Worm (Caenorhabditis elegans): ENCODE results near the gene F57C12.2.
A peak's percentile ranks its signal among the peaks of the same experiment; 100 is the strongest.

The F57C12.2 gene

DNA sequence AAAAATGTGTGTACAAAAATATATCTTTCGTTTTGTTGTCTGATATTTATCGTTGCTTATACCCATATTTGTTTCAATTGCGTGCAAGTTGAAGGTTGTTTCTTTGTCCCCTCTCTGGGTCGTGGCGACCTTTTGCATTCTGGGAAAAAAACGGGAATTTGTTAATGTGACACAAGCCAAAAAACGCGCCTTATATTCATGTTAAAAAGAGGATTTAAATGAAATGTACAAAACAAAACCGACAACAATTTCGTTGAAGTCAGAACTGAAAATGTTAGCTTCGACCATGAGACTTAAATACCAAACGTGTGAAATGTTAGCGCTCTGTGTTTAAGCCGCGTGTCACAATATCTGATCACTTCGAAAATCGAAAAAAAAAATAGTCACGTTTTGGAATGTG is 26.7 kb downstream of the F57C12.2 start:
- TF ChIP-seq nhr-41 (GFP tag; IDR thresholded peaks at IDR 0.05): no peak
- TF ChIP-seq T20F7.1 (GFP tag; optimal IDR thresholded peaks at IDR 0.05): no peak
- peak; percentile 93 for TF ChIP-seq aha-1 (tag)

ce11 chrX:520881-521280 is 30.3 kb downstream of the F57C12.2 start, which contains the start of gene B0310.3:
TSS of gene B0310.3 (minus strand) at chrX:520981.
- TF ChIP-seq lin-1 (GFP tag; IDR thresholded peaks at IDR 0.05): no peak
- TF ChIP-seq mdt-29 (GFP tag; IDR thresholded peaks at IDR 0.05): no peak
- TF ChIP-seq ceh-20 (GFP tag; IDR thresholded peaks at IDR 0.05): no peak
- TF ChIP-seq egl-43 (GFP tag; IDR thresholded peaks at IDR 0.05): no peak
- TF ChIP-seq ztf-11 (tag; optimal IDR thresholded peaks at IDR 0.05): no peak
- no peak for TF ChIP-seq unc-62 (GFP tag; optimal IDR thresholded peaks at IDR 0.05 in 1 of 2)
- TF ChIP-seq unc-62 (tag; optimal IDR thresholded peaks at IDR 0.05): no peak
- no peak for TF ChIP-seq nhr-11 (tag; optimal IDR thresholded peaks at IDR 0.05)
- no peak for TF ChIP-seq zfp-3 (GFP tag; conservative IDR thresholded peaks at IDR 0.05)
- no peak for TF ChIP-seq egl-27 (tag; optimal IDR thresholded peaks at IDR 0.05)
- no peak for TF ChIP-seq lin-15B (tag; optimal IDR thresholded peaks at IDR 0.05)
- no peak for TF ChIP-seq skn-1 (tag; optimal IDR thresholded peaks at IDR 0.05)

DNA sequence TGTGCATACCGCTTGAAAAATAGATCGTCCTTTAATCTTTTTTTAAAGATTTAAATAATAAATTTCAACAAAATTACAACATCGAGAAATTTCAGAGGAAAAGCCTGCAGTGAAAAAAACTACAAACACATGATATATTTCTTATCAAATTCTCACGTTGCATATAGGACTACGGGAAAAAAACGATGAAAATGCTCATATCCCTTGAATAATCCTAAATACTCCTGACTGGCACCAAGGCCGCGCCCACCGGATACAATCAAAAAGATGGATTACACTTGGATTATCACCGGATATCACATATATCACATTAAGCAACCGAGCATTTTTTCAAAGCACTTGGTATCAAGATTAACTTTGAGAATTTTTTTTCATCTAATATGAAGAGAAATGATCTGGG is 37.2 kb downstream of the F57C12.2 start:
- TF ChIP-seq aha-1 (tag) (peak; percentile 62), dpl-1 (GFP tag; optimal IDR thresholded peaks at IDR 0.05) (no peak), unc-130 (GFP tag; optimal IDR thresholded peaks at IDR 0.05) (no peak)

DNA sequence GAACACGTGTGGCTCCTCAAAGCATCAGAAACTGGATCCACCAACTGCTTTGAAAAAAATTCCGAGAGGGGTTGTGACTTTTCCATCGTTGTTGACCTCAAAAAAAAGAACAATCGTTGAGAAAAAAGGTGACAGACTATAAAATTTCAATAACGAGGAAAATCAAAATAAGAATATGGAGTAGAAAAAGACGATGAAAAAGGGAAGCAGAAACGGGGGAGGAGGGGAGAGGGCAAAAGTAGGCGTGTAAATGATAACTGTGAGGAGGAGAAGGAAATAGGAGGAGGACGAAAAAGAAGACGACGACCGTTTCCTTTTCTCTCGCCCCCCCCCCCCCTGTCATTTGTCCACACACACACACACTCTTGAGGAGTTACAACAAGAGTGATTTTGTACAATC is 44.3 kb downstream of the F57C12.2 start, which contains the start of gene B0310.2:
B0310.2 (minus strand) TSS at position 101 of the 400 bp plus-strand sequence.
- TF ChIP-seq hmg-1.1 (GFP tag; IDR thresholded peaks at IDR 0.05) (no peak), Y5F2A.4 (GFP tag; optimal IDR thresholded peaks at IDR 0.05) (no peak), saeg-2 (GFP tag; IDR thresholded peaks at IDR 0.05) (no peak), ZK546.5 (tag; optimal IDR thresholded peaks at IDR 0.05) (no peak), lin-13 (GFP tag; optimal IDR thresholded peaks at IDR 0.05) (no peak), zfp-3 (GFP tag; conservative IDR thresholded peaks at IDR 0.05) (no peak), ceh-44 (GFP tag; IDR thresholded peaks at IDR 0.05) (no peak), mdl-1 (tag; optimal IDR thresholded peaks at IDR 0.05) (no peak), T26A8.4 (GFP tag; IDR thresholded peaks at IDR 0.05) (no peak), lin-38 (GFP tag; IDR thresholded peaks at IDR 0.05) (no peak), F44E2.7 (GFP tag; IDR thresholded peaks at IDR 0.05) (no peak), nhr-111 (GFP tag; optimal IDR thresholded peaks at IDR 0.05) (no peak), jun-1 (tag; optimal IDR thresholded peaks at IDR 0.05) (no peak), unc-130 (GFP tag; optimal IDR thresholded peaks at IDR 0.05) (no peak), skn-1 (tag; optimal IDR thresholded peaks at IDR 0.05) (no peak), ceh-32 (tag; optimal IDR thresholded peaks at IDR 0.05; ENCODE audit: poor library complexity) (no peak), zag-1 (tag; optimal IDR thresholded peaks at IDR 0.05) (no peak), T20F7.1 (GFP tag; optimal IDR thresholded peaks at IDR 0.05) (no peak), unc-39 (tag; optimal IDR thresholded peaks at IDR 0.05) (no peak), pha-4 (GFP tag; IDR thresholded peaks at IDR 0.05) (no peak), pha-4 (tag; optimal IDR thresholded peaks at IDR 0.05) (no peak)

DNA sequence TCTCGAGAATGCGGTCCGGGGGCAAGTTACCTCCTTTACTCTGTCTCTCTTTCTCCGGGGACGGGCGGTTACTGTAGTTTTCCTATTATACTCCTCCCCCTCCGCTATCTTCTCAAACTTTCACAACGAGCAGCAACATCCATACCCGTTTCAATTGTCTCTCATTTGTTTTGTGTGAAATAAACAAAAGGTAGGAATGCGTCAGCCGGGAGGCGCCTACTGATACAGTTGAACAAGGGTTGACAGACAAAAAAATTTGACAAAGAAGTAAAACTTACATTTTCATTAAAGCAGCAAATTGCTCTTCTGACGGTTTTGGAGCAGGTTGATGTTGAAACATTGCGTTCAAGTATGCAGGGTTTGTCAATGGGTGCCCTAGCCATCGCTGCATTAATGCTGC is 46.2 kb downstream of the F57C12.2 start:
- TF ChIP-seq aha-1 (tag): peak; percentile 94
- TF ChIP-seq zip-2 (tag; optimal IDR thresholded peaks at IDR 0.05): no peak
